Worm (Caenorhabditis elegans) whole organism, late embryonic: ENCODE data around the gene pdfr-1.

Source experiments
- F13H6.1 ChIP-seq: sonication (generic microtip); optimal IDR thresholded peaks from 2 replicates; lab custom pipeline; 2016; ENCODE audit warnings: missing genetic modification characterization, missing compliant biosample characterization
- K09A11.1 ChIP-seq: sonication (generic microtip); optimal IDR thresholded peaks from 2 replicates; lab custom pipeline; 2017; ENCODE audit warnings: antibody characterized with exemption, mild to moderate bottlenecking, missing genetic modification characterization, missing compliant biosample characterization; ENCODE audit not compliant: insufficient read depth
- ama-1 ChIP-seq: fragments of 150-350 bp; optimal IDR thresholded peaks from 2 replicates; lab custom pipeline; 2014
- ceh-9 ChIP-seq: sonication (generic microtip); optimal IDR thresholded peaks from 2 replicates; lab custom pipeline; 2016; ENCODE audit warnings: mild to moderate bottlenecking, missing genetic modification characterization, inconsistent platforms, missing compliant biosample characterization
- dve-1 ChIP-seq: sonication (generic microtip); optimal IDR thresholded peaks from 2 replicates; lab custom pipeline; 2017; ENCODE audit warnings: antibody characterized with exemption, mild to moderate bottlenecking, missing genetic modification characterization, missing compliant biosample characterization
- elt-2 ChIP-seq: sonication (generic microtip); optimal IDR thresholded peaks from 2 replicates; lab custom pipeline; 2016; ENCODE audit warnings: missing genetic modification reagents, missing genetic modification characterization, missing compliant biosample characterization
- gmeb-2 ChIP-seq: sonication (generic microtip); optimal IDR thresholded peaks from 2 replicates; lab custom pipeline; 2016; ENCODE audit warnings: missing genetic modification characterization, inconsistent platforms, missing compliant biosample characterization
- pha-4 ChIP-seq: fragments of 150-350 bp; optimal IDR thresholded peaks from 2 replicates; lab custom pipeline; 2018; ENCODE audit warnings: missing biosample characterization, missing genetic modification reagents, missing genetic modification characterization
- sox-4 ChIP-seq: sonication (generic microtip); optimal IDR thresholded peaks from 2 replicates; lab custom pipeline; 2017; ENCODE audit warnings: mild to moderate bottlenecking, missing genetic modification characterization, inconsistent platforms, missing compliant biosample characterization

DNA sequence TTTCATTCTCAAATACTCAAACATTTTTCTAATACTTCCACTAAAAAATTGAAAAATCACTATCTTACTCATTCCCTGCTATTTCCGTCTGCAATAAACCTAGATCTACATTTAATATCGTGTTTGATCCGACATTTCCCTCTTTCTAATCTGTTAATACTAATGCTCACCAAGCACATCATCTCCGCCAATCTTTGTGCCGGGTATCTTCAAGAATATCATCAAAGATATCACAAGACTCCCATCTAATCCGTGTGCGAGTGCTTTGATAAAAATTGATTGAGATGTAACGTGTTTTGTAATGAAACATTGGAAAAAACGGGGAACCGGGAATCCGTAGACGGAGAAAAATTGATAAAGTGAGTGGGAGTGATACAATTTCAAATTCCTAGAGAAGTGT lies 27.4 kb upstream of the pdfr-1 start:
- TF ChIP-seq K09A11.1 (tag; lab: Kevin White, UChicago) (no peak), elt-2 (no peak), pha-4 (no peak), ceh-9 (no peak), sox-4 (tag; lab: Kevin White, UChicago) (no peak), dve-1 (tag; lab: Kevin White, UChicago) (no peak), ama-1 (no peak), F13H6.1 (tag; lab: Kevin White, UChicago) (no peak), gmeb-2 (tag; lab: Kevin White, UChicago) (no peak)
